Fruit fly (Drosophila melanogaster): ENCODE results near the gene sowah.

sowah gene

dm6 chr3L:12503865-12504650 lies 68.3 kb downstream of the sowah start, which contains the start of the genes CG10646 and vih (continued):
- TF ChIP-seq CG13624 (GFP tag; optimal IDR thresholded peaks at IDR 0.05) (no peak), ERR (GFP tag; optimal IDR thresholded peaks at IDR 0.05) (no peak), dpn (GFP tag; optimal IDR thresholded peaks at IDR 0.05) (peak; percentile 31 to 43), psq (GFP tag; optimal IDR thresholded peaks at IDR 0.05) (peak; percentile 24), CG14860 (GFP tag; IDR thresholded peaks at IDR 0.05; ENCODE audit: partially characterized antibody) (no peak), Nf-YC (tag; optimal IDR thresholded peaks at IDR 0.05) (peak; percentile 63), Taf1 (GFP tag; IDR thresholded peaks at IDR 0.05) (no peak), Xrp1 (GFP tag; IDR thresholded peaks at IDR 0.05) (0 out of 2 replicates have a peak, but pooled peaks have one; percentile 7), pb (GFP tag; optimal IDR thresholded peaks at IDR 0.05) (no peak), schlank (tag; optimal IDR thresholded peaks at IDR 0.05) (no peak), dmrt11E (tag; optimal IDR thresholded peaks at IDR 0.05) (peak; percentile 56), CG6272 (GFP tag; IDR thresholded peaks at IDR 0.05) (no peak), D (optimal IDR thresholded peaks at IDR 0.05) (no peak), D (GFP tag; optimal IDR thresholded peaks at IDR 0.05) (peak; percentile 37), CG8944 (GFP tag; optimal IDR thresholded peaks at IDR 0.05) (no peak), bbx (GFP tag; IDR thresholded peaks at IDR 0.05; ENCODE audit: partially characterized antibody) (no peak), her (GFP tag; optimal IDR thresholded peaks at IDR 0.05) (no peak), kay (GFP tag; optimal IDR thresholded peaks at IDR 0.05) (peak; percentile 13), CG16863 (GFP tag; optimal IDR thresholded peaks at IDR 0.05) (no peak), CG3163 (GFP tag; optimal IDR thresholded peaks at IDR 0.05) (no peak), Lpt (GFP tag; optimal IDR thresholded peaks at IDR 0.05) (no peak), CG17829 (tag; optimal IDR thresholded peaks at IDR 0.05) (peak; percentile 70), tx (GFP tag; optimal IDR thresholded peaks at IDR 0.05) (no peak), CG30403 (GFP tag; optimal IDR thresholded peaks at IDR 0.05) (peak; percentile 60), ftz-f1 (GFP tag; optimal IDR thresholded peaks at IDR 0.05) (peak; percentile 25), en (GFP tag; optimal IDR thresholded peaks at IDR 0.05) (no peak), toy (GFP tag; IDR thresholded peaks at IDR 0.05) (no peak), CG6854 (GFP tag; optimal IDR thresholded peaks at IDR 0.05) (no peak), corto (GFP tag; optimal IDR thresholded peaks at IDR 0.05) (no peak), Fer3 (tag; optimal IDR thresholded peaks at IDR 0.05) (peak; percentile 27), CG13894 (tag; optimal IDR thresholded peaks at IDR 0.05) (peak; percentile 18), dm (GFP tag; optimal IDR thresholded peaks at IDR 0.05) (no peak), nerfin-2 (GFP tag; IDR thresholded peaks at IDR 0.05; ENCODE audit: partially characterized antibody) (no peak), onecut (GFP tag; IDR thresholded peaks at IDR 0.05) (peak; percentile 58), sna (GFP tag; IDR thresholded peaks at IDR 0.05; ENCODE audit: partially characterized antibody) (no peak), CG10959 (GFP tag; IDR thresholded peaks at IDR 0.05) (no peak), CG11560 (tag; IDR thresholded peaks at IDR 0.05) (no peak), fu2 (GFP tag; optimal IDR thresholded peaks at IDR 0.05) (no peak), Dll (GFP tag; IDR thresholded peaks at IDR 0.05; ENCODE audit: partially characterized antibody) (no peak), cg (GFP tag; optimal IDR thresholded peaks at IDR 0.05) (no peak), CG4404 (GFP tag; IDR thresholded peaks at IDR 0.05) (no peak), Hr51 (GFP tag; optimal IDR thresholded peaks at IDR 0.05) (peak in 1 of 2 experiments; percentile 49), CG17612 (GFP tag; IDR thresholded peaks at IDR 0.05) (no peak), tin (GFP tag; optimal IDR thresholded peaks at IDR 0.05) (peak; percentile 62), CG9876 (GFP tag; optimal IDR thresholded peaks at IDR 0.05) (no peak), eyg (GFP tag; optimal IDR thresholded peaks at IDR 0.05) (no peak), E2f1 (GFP tag; IDR thresholded peaks at IDR 0.05) (0 out of 2 replicates have a peak, but pooled peaks have one; percentile 23), tio (GFP tag; optimal IDR thresholded peaks at IDR 0.05) (no peak), gt (GFP tag; IDR thresholded peaks at IDR 0.05) (no peak), HLH54F (GFP tag; optimal IDR thresholded peaks at IDR 0.05) (peak; percentile 30), ara (GFP tag; IDR thresholded peaks at IDR 0.05) (no peak)
